Worm (Caenorhabditis elegans) whole organism, young adult: Measurements from ENCODE around the gene C31H2.4.

Experiments
- Y53G8AR.9 ChIP-seq: fragments of 200-800 bp; sonication (Bioruptor generic); conservative IDR thresholded peaks from 2 replicates; pipeline ENCODE4 v1.3.6; 2022; ENCODE audit warnings: missing genetic modification reagents, missing genetic modification characterization, missing compliant biosample characterization
- ceh-40 ChIP-seq: fragments of 200-800 bp; sonication (Bioruptor generic); IDR thresholded peaks from 2 replicates; pipeline ENCODE4 v1.3.6; 2022; ENCODE audit warnings: missing genetic modification characterization, missing compliant biosample characterization
- chd-7 ChIP-seq: sonication (generic microtip); optimal IDR thresholded peaks from 2 replicates; lab custom pipeline; 2016; ENCODE audit warnings: mild to moderate bottlenecking, missing genetic modification characterization, moderate library complexity, missing compliant biosample characterization

DNA sequence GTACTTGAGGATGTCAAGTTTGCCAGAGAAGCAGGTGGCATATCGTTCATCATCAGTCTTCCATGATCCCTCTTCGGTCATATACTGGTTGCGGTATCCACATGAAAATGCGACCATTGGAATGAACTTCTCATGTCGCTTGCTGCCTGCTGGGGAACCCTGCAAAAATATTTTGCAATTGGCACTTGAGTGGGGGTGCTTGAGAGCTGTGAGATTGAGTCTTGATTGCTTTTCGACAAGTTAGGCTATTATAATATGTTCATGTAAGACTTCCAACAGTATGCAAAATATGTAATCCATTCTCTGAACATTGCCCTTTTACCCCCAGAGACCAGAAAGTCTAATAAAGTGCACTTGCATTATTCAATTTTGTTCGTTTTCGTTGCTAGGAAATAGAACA is 43.3 kb downstream of the C31H2.4 start:
- no peak for TF ChIP-seq Y53G8AR.9 (GFP tag; lab: Robert Waterston, UW)
- no peak for TF ChIP-seq ceh-40 (GFP tag; lab: Robert Waterston, UW)
- no peak for TF ChIP-seq chd-7 (tag; lab: Kevin White, UChicago)
